Fruit fly (Drosophila melanogaster) whole organism, adult: Measurements from ENCODE around the gene phol.

Experiments used
- CG11617 ChIP-seq: fragments of 200-800 bp; sonication (Bioruptor generic); optimal IDR thresholded peaks from 2 replicates; lab custom pipeline; 2017; ENCODE audit warnings: mild to moderate bottlenecking, missing biosample characterization, missing genetic modification reagents, missing genetic modification characterization
- CG12768 ChIP-seq: fragments of 200-800 bp; sonication (Bioruptor generic); optimal IDR thresholded peaks from 2 replicates; lab custom pipeline; 2017; ENCODE audit warnings: missing biosample characterization, missing genetic modification characterization, mild to moderate bottlenecking, moderate library complexity, missing genetic modification reagents
- CG14711 ChIP-seq: fragments of 200-800 bp; sonication (Bioruptor generic); optimal IDR thresholded peaks from 2 replicates; lab custom pipeline; 2018; ENCODE audit warnings: missing biosample characterization, mild to moderate bottlenecking, missing genetic modification characterization, moderate library complexity
- CG1620 ChIP-seq: fragments of 200-800 bp; sonication (Bioruptor generic); optimal IDR thresholded peaks from 2 replicates; lab custom pipeline; 2016; ENCODE audit warnings: missing biosample characterization, missing genetic modification characterization
- CG33017 ChIP-seq: fragments of 200-800 bp; sonication (Bioruptor generic); optimal IDR thresholded peaks from 2 replicates; lab custom pipeline; 2018; ENCODE audit warnings: missing biosample characterization, mild to moderate bottlenecking, missing genetic modification characterization, moderate library complexity
- CG5204 ChIP-seq: fragments of 200-800 bp; sonication (Bioruptor generic); optimal IDR thresholded peaks from 2 replicates; lab custom pipeline; 2016; ENCODE audit warnings: missing biosample characterization, missing genetic modification characterization
- CG7045 ChIP-seq: fragments of 200-800 bp; sonication (Bioruptor generic); optimal IDR thresholded peaks from 2 replicates; lab custom pipeline; 2017; ENCODE audit warnings: missing biosample characterization, mild to moderate bottlenecking, missing genetic modification characterization
- CG7101 ChIP-seq: fragments of 200-800 bp; sonication (Bioruptor generic); optimal IDR thresholded peaks from 2 replicates; lab custom pipeline; 2018; ENCODE audit warnings: missing biosample characterization, mild to moderate bottlenecking, missing genetic modification characterization, moderate library complexity
- Clk ChIP-seq: fragments of 200-800 bp; sonication (Bioruptor generic); optimal IDR thresholded peaks from 2 replicates; lab custom pipeline; 2017; ENCODE audit warnings: missing biosample characterization, missing genetic modification characterization
- Crg-1 ChIP-seq: fragments of 200-800 bp; sonication (Bioruptor generic); optimal IDR thresholded peaks from 2 replicates; lab custom pipeline; 2016; ENCODE audit warnings: missing biosample characterization, missing genetic modification characterization
- Hr96 ChIP-seq: fragments of 200-800 bp; sonication (Bioruptor generic); optimal IDR thresholded peaks from 2 replicates; lab custom pipeline; 2016; ENCODE audit warnings: missing biosample characterization, missing genetic modification characterization
- Mnt ChIP-seq: fragments of 200-800 bp; sonication (Bioruptor generic); optimal IDR thresholded peaks from 2 replicates; lab custom pipeline; 2016; ENCODE audit warnings: missing biosample characterization, mild to moderate bottlenecking, missing genetic modification characterization
- bab1 ChIP-seq: fragments of 200-800 bp; sonication (Bioruptor generic); optimal IDR thresholded peaks from 3 replicates; lab custom pipeline; 2019; ENCODE audit warnings: missing biosample characterization, mild to moderate bottlenecking, missing genetic modification characterization, moderate library complexity
- cic ChIP-seq: fragments of 200-800 bp; sonication (Bioruptor generic); optimal IDR thresholded peaks from 2 replicates; lab custom pipeline; 2017; ENCODE audit warnings: missing biosample characterization, mild to moderate bottlenecking, missing genetic modification characterization, moderate library complexity
- cnc ChIP-seq, 2 experiments: fragments of >200 bp; optimal IDR thresholded peaks; 2 replicates each; lab custom pipeline; 2017
- ovo ChIP-seq: fragments of 200-800 bp; sonication (Bioruptor generic); optimal IDR thresholded peaks from 2 replicates; lab custom pipeline; 2016; ENCODE audit warnings: missing biosample characterization, missing genetic modification characterization
- pad ChIP-seq: fragments of 200-800 bp; sonication (Bioruptor generic); optimal IDR thresholded peaks from 3 replicates; lab custom pipeline; 2017; ENCODE audit warnings: missing biosample characterization, missing genetic modification characterization, mild to moderate bottlenecking, moderate library complexity, missing genetic modification reagents
- tj ChIP-seq: fragments of 200-800 bp; sonication (Bioruptor generic); optimal IDR thresholded peaks from 3 replicates; lab custom pipeline; 2017; ENCODE audit warnings: missing biosample characterization, mild to moderate bottlenecking, missing genetic modification characterization, moderate library complexity
- toe ChIP-seq: fragments of 200-800 bp; sonication (Bioruptor generic); optimal IDR thresholded peaks from 2 replicates; lab custom pipeline; 2016; ENCODE audit warnings: missing biosample characterization, missing genetic modification characterization

Gene phol

dm6 chr3L:9410030-9410589 lies 46.0 kb downstream of the phol start:
- TF ChIP-seq ovo (GFP tag; lab: Kevin White, UChicago), result no peak
- TF ChIP-seq CG11617 (GFP tag; lab: Kevin White, UChicago), result no peak
- TF ChIP-seq CG14711 (tag; lab: Kevin White, UChicago), result no peak
- no peak for TF ChIP-seq CG7101 (tag; lab: Kevin White, UChicago)
- TF ChIP-seq CG7045 (GFP tag; lab: Kevin White, UChicago), result no peak
- no peak for TF ChIP-seq CG5204 (GFP tag; lab: Kevin White, UChicago)
- TF ChIP-seq tj, result no peak

- TF ChIP-seq pad (GFP tag; lab: Kevin White, UChicago) (no peak), tj (no peak), toe (GFP tag; lab: Kevin White, UChicago) (no peak), CG12768 (GFP tag; lab: Kevin White, UChicago) (no peak), CG33017 (tag; lab: Kevin White, UChicago) (no peak), cic (no peak), bab1 (GFP tag; lab: Kevin White, UChicago) (no peak), Crg-1 (GFP tag; lab: Kevin White, UChicago) (no peak), CG11617 (GFP tag; lab: Kevin White, UChicago) (no peak), CG7045 (GFP tag; lab: Kevin White, UChicago) (no peak), Clk (no peak), cnc (optimal IDR thresholded peaks at IDR 0.05; lab: Kevin White, UChicago) (no peak), CG1620 (GFP tag; lab: Kevin White, UChicago) (no peak), Mnt (GFP tag; lab: Kevin White, UChicago) (no peak), CG7101 (tag; lab: Kevin White, UChicago) (no peak), Hr96 (GFP tag; lab: Kevin White, UChicago) (no peak), CG5204 (GFP tag; lab: Kevin White, UChicago) (no peak)
These were observed 51.6 kb downstream of the phol start, which contains the start of gene Cpr67B for dm6 chr3L:9404497-9404896. TSS of gene Cpr67B (plus strand) at chr3L:9404797.
